Worm (Caenorhabditis elegans): ENCODE data around the gene Y69A2AR.51.

DNA sequence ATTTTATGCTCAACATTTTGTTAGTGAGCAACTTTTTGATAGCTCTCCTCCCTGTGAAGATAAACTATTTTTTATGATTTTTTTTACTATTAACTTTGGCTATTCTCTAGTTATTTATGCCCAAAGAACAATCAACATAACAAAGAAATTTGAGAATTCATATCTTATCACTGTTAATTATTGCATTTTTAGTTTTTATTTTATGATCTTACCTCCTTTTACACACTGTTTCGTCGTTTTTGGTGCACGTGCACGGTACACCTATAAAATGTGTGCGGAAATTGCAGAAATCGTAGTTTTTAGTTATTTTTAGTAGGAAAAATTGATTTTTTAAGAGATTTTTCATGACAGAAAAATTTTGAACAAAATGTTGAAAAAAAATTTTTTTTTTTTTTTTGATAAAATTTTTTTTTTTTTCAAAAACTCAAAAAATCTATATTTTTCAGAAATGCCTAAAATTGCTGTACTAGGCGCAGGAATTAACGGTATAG lies 41.6 kb downstream of the Y69A2AR.51 start, which contains the start of gene daao-1:
- no peak for TF ChIP-seq T22C8.4 (GFP tag; IDR thresholded peaks at IDR 0.05)
- no peak for TF ChIP-seq flt-1 (GFP tag; IDR thresholded peaks at IDR 0.05)
- TF ChIP-seq med-1 (GFP tag; optimal IDR thresholded peaks at IDR 0.05; ENCODE audit: insufficient read depth), result no peak
- TF ChIP-seq klf-2 (GFP tag; conservative IDR thresholded peaks at IDR 0.05), result no peak
- no peak for TF ChIP-seq cog-1 (tag; optimal IDR thresholded peaks at IDR 0.05)
- no peak for TF ChIP-seq ztf-23 (GFP tag; IDR thresholded peaks at IDR 0.05)
- TF ChIP-seq ref-1 (GFP tag; conservative IDR thresholded peaks at IDR 0.05), result no peak
